Worm (Caenorhabditis elegans) whole organism, L4 larva: ENCODE results near the gene grd-8.

Experiments used
- hmg-1.1 ChIP-seq: fragments of 200-800 bp; sonication (Bioruptor generic); IDR thresholded peaks from 2 replicates; pipeline ENCODE4 v1.3.6; 2022; ENCODE audit warnings: missing genetic modification reagents, missing genetic modification characterization, missing compliant biosample characterization
- sdz-12 ChIP-seq: fragments of 200-800 bp; sonication (Bioruptor generic); optimal IDR thresholded peaks from 2 replicates; lab custom pipeline; 2018; ENCODE audit warnings: mild to moderate bottlenecking, missing genetic modification characterization, missing compliant biosample characterization
- snpc-4 ChIP-seq: fragments of 150-350 bp; optimal IDR thresholded peaks from 2 replicates; lab custom pipeline; 2014; ENCODE audit warnings: missing biosample characterization, missing genetic modification characterization

- no peak for TF ChIP-seq snpc-4
- TF ChIP-seq sdz-12 (GFP tag; lab: Kevin White, UChicago): no peak
- TF ChIP-seq hmg-1.1 (GFP tag; lab: Robert Waterston, UW): no peak
Observed at ce11 chrV:7830952-7831351, 11.4 kb upstream of the grd-8 start.
